Worm (Caenorhabditis elegans) whole organism, L2 larva: ENCODE data around the gene mspn-1.
A peak's percentile ranks its signal among the peaks of the same experiment; 100 is the strongest.

Source experiments
- C34F6.9 ChIP-seq: fragments of 150-350 bp; optimal IDR thresholded peaks from 2 replicates; lab custom pipeline; 2014; ENCODE audit warnings: missing biosample characterization, missing genetic modification characterization
- F13H6.1 ChIP-seq: sonication (generic microtip); optimal IDR thresholded peaks from 2 replicates; lab custom pipeline; 2016; ENCODE audit warnings: missing genetic modification characterization, missing compliant biosample characterization
- R02D3.7 ChIP-seq: fragments of 150-350 bp; optimal IDR thresholded peaks from 2 replicates; lab custom pipeline; 2014; ENCODE audit warnings: missing biosample characterization, missing genetic modification characterization
- Y55F3AM.14 ChIP-seq: fragments of 200-800 bp; sonication (Bioruptor generic); optimal IDR thresholded peaks from 2 replicates; lab custom pipeline; 2018; ENCODE audit warnings: mild to moderate bottlenecking, missing genetic modification characterization, missing compliant biosample characterization
- ZK546.5 ChIP-seq: sonication (generic microtip); optimal IDR thresholded peaks from 2 replicates; lab custom pipeline; 2017; ENCODE audit warnings: missing biosample characterization, missing genetic modification characterization
- aly-2 ChIP-seq: fragments of 150-350 bp; optimal IDR thresholded peaks from 2 replicates; lab custom pipeline; 2014; ENCODE audit warnings: missing biosample characterization, missing genetic modification characterization
- ama-1 ChIP-seq: fragments of 150-350 bp; optimal IDR thresholded peaks from 2 replicates; lab custom pipeline; 2018; ENCODE audit warnings: inconsistent platforms
- blmp-1 ChIP-seq: sonication (generic microtip); optimal IDR thresholded peaks from 2 replicates; lab custom pipeline; 2017; ENCODE audit warnings: missing genetic modification characterization, mild to moderate bottlenecking, missing compliant biosample characterization, antibody characterized with exemption, moderate library complexity; ENCODE audit not compliant: insufficient read depth
- ceh-16 ChIP-seq: fragments of 150-350 bp; optimal IDR thresholded peaks from 2 replicates; lab custom pipeline; 2014; ENCODE audit warnings: missing biosample characterization, missing genetic modification characterization
- ceh-82 ChIP-seq: fragments of 150-350 bp; optimal IDR thresholded peaks from 2 replicates; lab custom pipeline; 2014; ENCODE audit warnings: missing biosample characterization, missing genetic modification characterization
- crh-2 ChIP-seq: sonication (generic microtip); optimal IDR thresholded peaks from 2 replicates; lab custom pipeline; 2017; ENCODE audit warnings: missing biosample characterization, missing genetic modification characterization
- dmd-4 ChIP-seq: sonication (generic microtip); optimal IDR thresholded peaks from 2 replicates; lab custom pipeline; 2017; ENCODE audit warnings: missing biosample characterization, missing genetic modification characterization
- egl-27 ChIP-seq: sonication (generic microtip); optimal IDR thresholded peaks from 3 replicates; lab custom pipeline; 2017; ENCODE audit warnings: missing biosample characterization, missing genetic modification reagents, missing genetic modification characterization
- elt-1 ChIP-seq: fragments of 150-350 bp; optimal IDR thresholded peaks from 2 replicates; lab custom pipeline; 2014; ENCODE audit warnings: missing biosample characterization, missing genetic modification characterization
- elt-3 ChIP-seq: sonication (generic microtip); optimal IDR thresholded peaks from 2 replicates; lab custom pipeline; 2017; ENCODE audit warnings: missing biosample characterization, missing genetic modification characterization
- fos-1 ChIP-seq: fragments of 150-350 bp; optimal IDR thresholded peaks from 2 replicates; lab custom pipeline; 2014; ENCODE audit warnings: missing biosample characterization, missing genetic modification characterization
- gmeb-1 ChIP-seq: fragments of 150-350 bp; optimal IDR thresholded peaks from 2 replicates; lab custom pipeline; 2014; ENCODE audit warnings: missing biosample characterization, missing genetic modification characterization
- lin-11 ChIP-seq: fragments of 150-350 bp; sonication (generic microtip); optimal IDR thresholded peaks from 2 replicates; lab custom pipeline; 2014; ENCODE audit warnings: missing biosample characterization, missing genetic modification characterization, inconsistent platforms, mixed read lengths
- lin-13 ChIP-seq: fragments of 150-350 bp; optimal IDR thresholded peaks from 2 replicates; lab custom pipeline; 2014; ENCODE audit warnings: missing biosample characterization, missing genetic modification reagents, missing genetic modification characterization
- lin-39 ChIP-seq: fragments of 150-350 bp; optimal IDR thresholded peaks from 2 replicates; lab custom pipeline; 2014; ENCODE audit warnings: missing biosample characterization, missing genetic modification reagents, missing genetic modification characterization
- lsy-2 ChIP-seq, 2 experiments: fragments of 150-350 bp in 1 of 2; sonication (generic microtip) in 1 of 2; optimal IDR thresholded peaks; 2 replicates each; lab custom pipeline; 2014 to 2017; ENCODE audit warnings: missing biosample characterization in 2 of 2, missing genetic modification characterization in 2 of 2
- mab-5 ChIP-seq: fragments of 150-350 bp; optimal IDR thresholded peaks from 2 replicates; lab custom pipeline; 2014; ENCODE audit warnings: missing biosample characterization, missing genetic modification characterization
- mbf-1 ChIP-seq: sonication (generic microtip); optimal IDR thresholded peaks from 2 replicates; lab custom pipeline; 2017; ENCODE audit warnings: missing biosample characterization, missing genetic modification characterization
- mdl-1 ChIP-seq, 2 experiments: fragments of 150-350 bp in 1 of 2; sonication (generic microtip) in 1 of 2; optimal IDR thresholded peaks; 2 replicates each; lab custom pipeline; 2017; ENCODE audit warnings: missing biosample characterization in 2 of 2, missing genetic modification characterization in 2 of 2
- nhr-11 ChIP-seq: fragments of 150-350 bp; optimal IDR thresholded peaks from 2 replicates; lab custom pipeline; 2014; ENCODE audit warnings: missing biosample characterization, missing genetic modification characterization
- nhr-12 ChIP-seq: fragments of 150-350 bp; optimal IDR thresholded peaks from 2 replicates; lab custom pipeline; 2014; ENCODE audit warnings: missing biosample characterization, missing genetic modification characterization
- nhr-21 ChIP-seq: fragments of 150-350 bp; optimal IDR thresholded peaks from 2 replicates; lab custom pipeline; 2014; ENCODE audit warnings: missing biosample characterization, missing genetic modification characterization
- nhr-23 ChIP-seq: fragments of 150-350 bp; optimal IDR thresholded peaks from 2 replicates; lab custom pipeline; 2014; ENCODE audit warnings: missing biosample characterization, missing genetic modification reagents, missing genetic modification characterization
- nhr-237 ChIP-seq: fragments of 150-350 bp; optimal IDR thresholded peaks from 2 replicates; lab custom pipeline; 2014; ENCODE audit warnings: missing biosample characterization, missing genetic modification characterization
- nhr-25 ChIP-seq: fragments of 150-350 bp; sonication (generic microtip); optimal IDR thresholded peaks from 3 replicates; lab custom pipeline; 2014; ENCODE audit warnings: missing biosample characterization, missing genetic modification characterization
- nhr-6 ChIP-seq: fragments of 150-350 bp; optimal IDR thresholded peaks from 2 replicates; lab custom pipeline; 2014; ENCODE audit warnings: missing biosample characterization, missing genetic modification characterization
- nhr-77 ChIP-seq: fragments of 150-350 bp; optimal IDR thresholded peaks from 2 replicates; lab custom pipeline; 2014; ENCODE audit warnings: missing biosample characterization, missing genetic modification characterization
- peb-1 ChIP-seq: fragments of 150-350 bp; optimal IDR thresholded peaks from 2 replicates; lab custom pipeline; 2014; ENCODE audit warnings: missing biosample characterization, missing genetic modification characterization
- sem-4 ChIP-seq: fragments of 150-350 bp; optimal IDR thresholded peaks from 2 replicates; lab custom pipeline; 2014; ENCODE audit warnings: missing biosample characterization, missing genetic modification reagents, missing genetic modification characterization
- skn-1 ChIP-seq: sonication (generic microtip); optimal IDR thresholded peaks from 2 replicates; lab custom pipeline; 2017; ENCODE audit warnings: missing biosample characterization, missing genetic modification characterization
- sma-3 ChIP-seq: sonication (generic microtip); optimal IDR thresholded peaks from 2 replicates; lab custom pipeline; 2016; ENCODE audit warnings: missing genetic modification reagents, missing genetic modification characterization, missing compliant biosample characterization
- sma-9 ChIP-seq, 2 experiments: fragments of 150-350 bp in 1 of 2; sonication (generic microtip) in 1 of 2; optimal IDR thresholded peaks; 2 replicates each; lab custom pipeline; 2014 to 2016; ENCODE audit warnings: missing genetic modification characterization in 2 of 2, mild to moderate bottlenecking in 1 of 2, missing biosample characterization in 1 of 2, missing compliant biosample characterization in 1 of 2, missing genetic modification reagents in 1 of 2, moderate library complexity in 1 of 2
- snpc-4 ChIP-seq: fragments of 150-350 bp; optimal IDR thresholded peaks from 2 replicates; lab custom pipeline; 2014; ENCODE audit warnings: missing biosample characterization, missing genetic modification characterization
- unc-39 ChIP-seq: fragments of 150-350 bp; optimal IDR thresholded peaks from 2 replicates; lab custom pipeline; 2014; ENCODE audit warnings: missing biosample characterization, missing genetic modification characterization
- unc-55 ChIP-seq: fragments of 150-350 bp; sonication (generic microtip); optimal IDR thresholded peaks from 3 replicates; lab custom pipeline; 2014; ENCODE audit warnings: missing biosample characterization, missing genetic modification reagents, missing genetic modification characterization
- unc-62 ChIP-seq: fragments of 150-350 bp; optimal IDR thresholded peaks from 2 replicates; lab custom pipeline; 2014; ENCODE audit warnings: missing biosample characterization, missing genetic modification reagents, missing genetic modification characterization
- zag-1 ChIP-seq: fragments of 150-350 bp; optimal IDR thresholded peaks from 2 replicates; lab custom pipeline; 2014; ENCODE audit warnings: missing biosample characterization, missing genetic modification characterization
- ztf-1 ChIP-seq: fragments of 200-800 bp; sonication (Bioruptor generic); conservative IDR thresholded peaks from 2 replicates; pipeline ENCODE4 v1.3.6; 2022; ENCODE audit warnings: missing genetic modification characterization, missing compliant biosample characterization
- ztf-11 ChIP-seq: sonication (generic microtip); optimal IDR thresholded peaks from 2 replicates; lab custom pipeline; 2017; ENCODE audit warnings: missing biosample characterization, missing genetic modification characterization
- ztf-4 ChIP-seq: fragments of 150-350 bp; optimal IDR thresholded peaks from 2 replicates; lab custom pipeline; 2014; ENCODE audit warnings: missing biosample characterization, missing genetic modification characterization

Gene mspn-1

ce11 chrIV:10177779-10178178 lies at the start of gene mspn-1:
Gene mspn-1 (plus strand): TSS chrIV:10177968.
- TF ChIP-seq mab-5, result no peak
- no peak for TF ChIP-seq nhr-23 (tag; lab: Kevin White, UChicago)
- TF ChIP-seq unc-39, result no peak
- no peak for TF ChIP-seq nhr-11 (tag; lab: Kevin White, UChicago)
- TF ChIP-seq elt-1 (tag; lab: Kevin White, UChicago), result no peak
- no peak for TF ChIP-seq nhr-12 (tag; lab: Kevin White, UChicago)
- no peak for TF ChIP-seq nhr-21 (tag; lab: Kevin White, UChicago)
- TF ChIP-seq, all 48 proteins: peak for 0

ce11 chrIV:10128446-10128845 lies 49.3 kb upstream of the mspn-1 start:
- TF ChIP-seq ztf-1 (GFP tag; lab: Robert Waterston, UW) (no peak), lin-13 (no peak), nhr-6 (tag; lab: Kevin White, UChicago) (no peak), dmd-4 (tag; lab: Kevin White, UChicago) (no peak), ceh-16 (tag; lab: Kevin White, UChicago) (no peak), C34F6.9 (tag; lab: Kevin White, UChicago) (no peak), ztf-11 (tag; lab: Kevin White, UChicago) (no peak), mdl-1 (tag; optimal IDR thresholded peaks at IDR 0.05; lab: Kevin White, UChicago) (no peak), nhr-237 (tag; lab: Kevin White, UChicago) (no peak), Y55F3AM.14 (GFP tag; lab: Kevin White, UChicago) (no peak), blmp-1 (tag; lab: Kevin White, UChicago) (no peak), nhr-12 (tag; lab: Kevin White, UChicago) (no peak), zag-1 (tag; lab: Kevin White, UChicago) (no peak), snpc-4 (tag; lab: Kevin White, UChicago) (no peak), nhr-11 (tag; lab: Kevin White, UChicago) (no peak), egl-27 (tag; lab: Kevin White, UChicago) (no peak), ceh-82 (tag; lab: Kevin White, UChicago) (no peak), ZK546.5 (tag; lab: Kevin White, UChicago) (no peak), ztf-4 (tag; lab: Kevin White, UChicago) (no peak)

ce11 chrIV:10128906-10129386 lies 48.8 kb upstream of the mspn-1 start, which contains the start of the genes gtbp-1 and K08F4.3:
Gene gtbp-1 (minus strand): TSS chrIV:10128956.
Gene K08F4.3 (plus strand): TSS chrIV:10129257.
- peak; percentile 2 for TF ChIP-seq nhr-21 (tag; lab: Kevin White, UChicago)
- TF ChIP-seq lin-11 (tag; lab: Kevin White, UChicago), result peak; percentile 84
- no peak for TF ChIP-seq ceh-16 (tag; lab: Kevin White, UChicago)
- no peak for TF ChIP-seq mbf-1 (tag; lab: Kevin White, UChicago)
- TF ChIP-seq F13H6.1, result peak; percentile 52
- no peak for TF ChIP-seq nhr-237 (tag; lab: Kevin White, UChicago)
- no peak for TF ChIP-seq nhr-25 (tag; lab: Kevin White, UChicago)
- peak; percentile 66 for TF ChIP-seq sma-3 (GFP tag; lab: Kevin White, UChicago)
- TF ChIP-seq C34F6.9 (tag; lab: Kevin White, UChicago), result peak; percentile 86
- no peak for TF ChIP-seq R02D3.7 (tag; lab: Kevin White, UChicago)
- TF ChIP-seq sem-4 (tag; lab: Kevin White, UChicago), result peak; percentile 22
- TF ChIP-seq nhr-11 (tag; lab: Kevin White, UChicago), result no peak
- TF ChIP-seq ztf-11 (tag; lab: Kevin White, UChicago), result no peak
- no peak for TF ChIP-seq mab-5
- no peak for TF ChIP-seq nhr-23 (tag; lab: Kevin White, UChicago)
- TF ChIP-seq nhr-77 (tag; lab: Kevin White, UChicago), result no peak
- no peak for TF ChIP-seq lin-39
- no peak for TF ChIP-seq ztf-1 (GFP tag; lab: Robert Waterston, UW)
- TF ChIP-seq elt-3 (tag; lab: Kevin White, UChicago), result no peak
- TF ChIP-seq blmp-1 (tag; lab: Kevin White, UChicago), result no peak
- peak; percentile 63 for TF ChIP-seq lin-13
- TF ChIP-seq peb-1 (tag; lab: Kevin White, UChicago), result no peak
- TF ChIP-seq snpc-4 (tag; lab: Kevin White, UChicago), result peak; percentile 10
- TF ChIP-seq crh-2 (tag; lab: Kevin White, UChicago), result peak; percentile 94
- no peak for TF ChIP-seq unc-62
- no peak for TF ChIP-seq unc-39
- no peak for TF ChIP-seq aly-2 (tag; lab: Kevin White, UChicago)
- TF ChIP-seq ama-1 (lab: Kevin White, UChicago), result no peak
- no peak for TF ChIP-seq ztf-4 (tag; lab: Kevin White, UChicago)
- TF ChIP-seq lsy-2 (tag; optimal IDR thresholded peaks at IDR 0.05; lab: Kevin White, UChicago), result peak; percentile 16 to 90
- peak; percentile 80 for TF ChIP-seq ZK546.5 (tag; lab: Kevin White, UChicago)
- no peak for TF ChIP-seq egl-27 (tag; lab: Kevin White, UChicago)
- no peak for TF ChIP-seq ceh-82 (tag; lab: Kevin White, UChicago)
- TF ChIP-seq dmd-4 (tag; lab: Kevin White, UChicago), result no peak
- TF ChIP-seq elt-1 (tag; lab: Kevin White, UChicago), result no peak
- no peak for TF ChIP-seq nhr-6 (tag; lab: Kevin White, UChicago)
- peak; percentile 39 for TF ChIP-seq sma-9 (GFP tag; optimal IDR thresholded peaks at IDR 0.05; lab: Kevin White, UChicago)
- no peak for TF ChIP-seq sma-9 (tag; optimal IDR thresholded peaks at IDR 0.05; lab: Kevin White, UChicago)
- no peak for TF ChIP-seq nhr-12 (tag; lab: Kevin White, UChicago)
- peak; percentile 20 for TF ChIP-seq zag-1 (tag; lab: Kevin White, UChicago)
- no peak for TF ChIP-seq fos-1 (tag; lab: Kevin White, UChicago)
- TF ChIP-seq unc-55, result peak; percentile 94
- no peak for TF ChIP-seq mdl-1 (tag; optimal IDR thresholded peaks at IDR 0.05; lab: Kevin White, UChicago)
- TF ChIP-seq skn-1 (tag; lab: Kevin White, UChicago), result no peak
- TF ChIP-seq gmeb-1, result peak; percentile 90
